Worm (Caenorhabditis elegans) whole organism, late embryonic: Measurements from ENCODE around the gene E02H4.5.

Experiments
- C08G9.2 ChIP-seq: sonication (generic microtip); optimal IDR thresholded peaks from 2 replicates; lab custom pipeline; 2016; ENCODE audit warnings: mild to moderate bottlenecking, missing genetic modification characterization, moderate library complexity, missing compliant biosample characterization
- K02D7.2 ChIP-seq: sonication (generic microtip); optimal IDR thresholded peaks from 2 replicates; lab custom pipeline; 2017; ENCODE audit warnings: mild to moderate bottlenecking, missing genetic modification characterization, missing compliant biosample characterization
- K09A11.1 ChIP-seq: sonication (generic microtip); optimal IDR thresholded peaks from 2 replicates; lab custom pipeline; 2017; ENCODE audit warnings: antibody characterized with exemption, mild to moderate bottlenecking, missing genetic modification characterization, missing compliant biosample characterization; ENCODE audit not compliant: insufficient read depth
- T23F11.4 ChIP-seq: fragments of 200-800 bp; sonication (Bioruptor generic); optimal IDR thresholded peaks from 2 replicates; lab custom pipeline; 2018; ENCODE audit warnings: mild to moderate bottlenecking, missing genetic modification characterization, missing compliant biosample characterization
- ahr-1 ChIP-seq: sonication (generic microtip); optimal IDR thresholded peaks from 2 replicates; lab custom pipeline; 2016; ENCODE audit warnings: missing genetic modification characterization, missing compliant biosample characterization
- ceh-14 ChIP-seq: sonication (generic microtip); optimal IDR thresholded peaks from 2 replicates; lab custom pipeline; 2016; ENCODE audit warnings: missing genotype, missing genetic modification characterization, missing compliant biosample characterization
- ceh-2 ChIP-seq: sonication (generic microtip); optimal IDR thresholded peaks from 2 replicates; lab custom pipeline; 2016; ENCODE audit warnings: missing genotype, missing genetic modification characterization, missing compliant biosample characterization
- ceh-24 ChIP-seq: sonication (generic microtip); optimal IDR thresholded peaks from 2 replicates; lab custom pipeline; 2016; ENCODE audit warnings: mild to moderate bottlenecking, missing genetic modification characterization, missing compliant biosample characterization
- ceh-34 ChIP-seq: sonication (generic microtip); optimal IDR thresholded peaks from 2 replicates; lab custom pipeline; 2016; ENCODE audit warnings: mild to moderate bottlenecking, missing genetic modification characterization, missing compliant biosample characterization
- ceh-45 ChIP-seq: fragments of 200-800 bp; sonication (Bioruptor generic); IDR thresholded peaks from 2 replicates; pipeline ENCODE4 v1.3.6; 2022; ENCODE audit warnings: missing genetic modification reagents, missing genetic modification characterization, missing compliant biosample characterization
- ceh-48 ChIP-seq: sonication (generic microtip); optimal IDR thresholded peaks from 2 replicates; lab custom pipeline; 2016; ENCODE audit warnings: missing genetic modification characterization, inconsistent platforms, missing compliant biosample characterization
- ceh-6 ChIP-seq: fragments of 200-800 bp; sonication (Bioruptor generic); optimal IDR thresholded peaks from 2 replicates; lab custom pipeline; 2018; ENCODE audit warnings: mild to moderate bottlenecking, missing genetic modification characterization, missing compliant biosample characterization
- ceh-9 ChIP-seq: sonication (generic microtip); optimal IDR thresholded peaks from 2 replicates; lab custom pipeline; 2016; ENCODE audit warnings: mild to moderate bottlenecking, missing genetic modification characterization, inconsistent platforms, missing compliant biosample characterization
- dve-1 ChIP-seq: sonication (generic microtip); optimal IDR thresholded peaks from 2 replicates; lab custom pipeline; 2017; ENCODE audit warnings: antibody characterized with exemption, mild to moderate bottlenecking, missing genetic modification characterization, missing compliant biosample characterization
- elt-4 ChIP-seq: sonication (generic microtip); optimal IDR thresholded peaks from 2 replicates; lab custom pipeline; 2016; ENCODE audit warnings: missing genetic modification characterization, missing compliant biosample characterization
- ets-4 ChIP-seq: sonication (generic microtip); optimal IDR thresholded peaks from 2 replicates; lab custom pipeline; 2016; ENCODE audit warnings: missing genetic modification characterization, missing compliant biosample characterization
- fkh-6 ChIP-seq: sonication (generic microtip); optimal IDR thresholded peaks from 2 replicates; lab custom pipeline; 2016; ENCODE audit warnings: missing genetic modification characterization, missing compliant biosample characterization
- gmeb-2 ChIP-seq: sonication (generic microtip); optimal IDR thresholded peaks from 2 replicates; lab custom pipeline; 2016; ENCODE audit warnings: missing genetic modification characterization, inconsistent platforms, missing compliant biosample characterization
- hlh-13 ChIP-seq: fragments of 200-800 bp; sonication (Bioruptor generic); optimal IDR thresholded peaks from 2 replicates; lab custom pipeline; 2018; ENCODE audit warnings: mild to moderate bottlenecking, missing genetic modification characterization, missing compliant biosample characterization
- hlh-30 ChIP-seq: sonication (generic microtip); optimal IDR thresholded peaks from 2 replicates; lab custom pipeline; 2017; ENCODE audit warnings: antibody characterized with exemption, missing genetic modification characterization, missing compliant biosample characterization; ENCODE audit not compliant: insufficient read depth
- lim-6 ChIP-seq: sonication (generic microtip); optimal IDR thresholded peaks from 2 replicates; lab custom pipeline; 2016; ENCODE audit warnings: missing genetic modification characterization, missing compliant biosample characterization
- lin-11 ChIP-seq: fragments of 200-800 bp; sonication (Bioruptor generic); optimal IDR thresholded peaks from 2 replicates; lab custom pipeline; 2018; ENCODE audit warnings: mild to moderate bottlenecking, missing genetic modification characterization, missing compliant biosample characterization
- madf-2 ChIP-seq: sonication (generic microtip); optimal IDR thresholded peaks from 2 replicates; lab custom pipeline; 2017; ENCODE audit warnings: missing genetic modification characterization, missing compliant biosample characterization
- nfya-1 ChIP-seq: sonication (generic microtip); optimal IDR thresholded peaks from 2 replicates; lab custom pipeline; 2017; ENCODE audit warnings: missing genetic modification characterization, mild to moderate bottlenecking, missing compliant biosample characterization, antibody characterized with exemption, moderate library complexity
- nhr-11 ChIP-seq: fragments of 150-350 bp; optimal IDR thresholded peaks from 2 replicates; lab custom pipeline; 2014; ENCODE audit warnings: missing biosample characterization, missing genetic modification characterization
- nhr-232 ChIP-seq: sonication (generic microtip); optimal IDR thresholded peaks from 2 replicates; lab custom pipeline; 2016; ENCODE audit warnings: missing genetic modification characterization, missing compliant biosample characterization
- odd-2 ChIP-seq: sonication (generic microtip); optimal IDR thresholded peaks from 2 replicates; lab custom pipeline; 2017; ENCODE audit warnings: antibody characterized with exemption, mild to moderate bottlenecking, missing genetic modification characterization, missing compliant biosample characterization
- pag-3 ChIP-seq: sonication (generic microtip); optimal IDR thresholded peaks from 2 replicates; lab custom pipeline; 2016; ENCODE audit warnings: missing compliant biosample characterization, missing genetic modification characterization, borderline replicate concordance
- pat-9 ChIP-seq: fragments of 200-800 bp; sonication (Bioruptor generic); optimal IDR thresholded peaks from 2 replicates; lab custom pipeline; 2018; ENCODE audit warnings: mild to moderate bottlenecking, missing genetic modification characterization, moderate library complexity, missing compliant biosample characterization
- pqm-1 ChIP-seq: sonication (generic microtip); optimal IDR thresholded peaks from 2 replicates; lab custom pipeline; 2016; ENCODE audit warnings: missing genetic modification characterization, missing compliant biosample characterization
- rnt-1 ChIP-seq: sonication (generic microtip); optimal IDR thresholded peaks from 2 replicates; lab custom pipeline; 2016; ENCODE audit warnings: missing genetic modification characterization, missing compliant biosample characterization
- sox-2 ChIP-seq: fragments of 200-800 bp; sonication (Bioruptor generic); IDR thresholded peaks from 2 replicates; pipeline ENCODE4 v1.3.6; 2022; ENCODE audit warnings: missing genetic modification reagents, missing genetic modification characterization, missing compliant biosample characterization
- sox-4 ChIP-seq: sonication (generic microtip); optimal IDR thresholded peaks from 2 replicates; lab custom pipeline; 2017; ENCODE audit warnings: mild to moderate bottlenecking, missing genetic modification characterization, inconsistent platforms, missing compliant biosample characterization
- unc-55 ChIP-seq: sonication (generic microtip); optimal IDR thresholded peaks from 2 replicates; lab custom pipeline; 2017; ENCODE audit warnings: missing biosample characterization, missing genetic modification reagents, missing genetic modification characterization
- unc-86 ChIP-seq: sonication (generic microtip); optimal IDR thresholded peaks from 2 replicates; lab custom pipeline; 2016; ENCODE audit warnings: missing genetic modification characterization, missing compliant biosample characterization
- zip-5 ChIP-seq: sonication (generic microtip); optimal IDR thresholded peaks from 2 replicates; lab custom pipeline; 2016; ENCODE audit warnings: missing genetic modification characterization, missing compliant biosample characterization

E02H4.5 gene

ce11 chrX:14281526-14281925 lies 26.6 kb upstream of the E02H4.5 start, which contains the start of gene E02H4.2:
TSS of gene E02H4.2 (minus strand) at chrX:14281626.
- TF ChIP-seq pag-3 (tag; lab: Kevin White, UChicago) (no peak), ceh-45 (no peak), lim-6 (tag; lab: Kevin White, UChicago) (no peak), hlh-30 (tag; lab: Kevin White, UChicago) (no peak), lin-11 (tag; lab: Kevin White, UChicago) (no peak), ceh-24 (tag; lab: Kevin White, UChicago) (no peak), nhr-232 (tag; lab: Kevin White, UChicago) (no peak), hlh-13 (no peak), K02D7.2 (tag; lab: Kevin White, UChicago) (no peak), nfya-1 (tag; lab: Kevin White, UChicago) (no peak), odd-2 (tag; lab: Kevin White, UChicago) (no peak)

- TF ChIP-seq dve-1 (tag; lab: Kevin White, UChicago) = no peak
- no peak for TF ChIP-seq elt-4
- TF ChIP-seq sox-2 (GFP tag; lab: Robert Waterston, UW) = no peak
- no peak for TF ChIP-seq ceh-9 (tag; lab: Kevin White, UChicago)
- TF ChIP-seq unc-55 = no peak
- no peak for TF ChIP-seq zip-5
- TF ChIP-seq pqm-1 (tag; lab: Kevin White, UChicago) = no peak
- no peak for TF ChIP-seq nhr-11 (tag; lab: Kevin White, UChicago)
- no peak for TF ChIP-seq ceh-48 (tag; lab: Kevin White, UChicago)
- TF ChIP-seq T23F11.4 = no peak
- TF ChIP-seq rnt-1 (tag; lab: Kevin White, UChicago) = no peak
- TF ChIP-seq ceh-6 (GFP tag; lab: Kevin White, UChicago) = no peak
These were observed 12.8 kb upstream of the E02H4.5 start, which contains the start of gene del-1 for ce11 chrX:14267781-14268180. TSS of gene del-1 (plus strand) at chrX:14268081.

ce11 chrX:14267170-14267569 lies 12.2 kb upstream of the E02H4.5 start:
- TF ChIP-seq K02D7.2 (tag; lab: Kevin White, UChicago) (no peak), lim-6 (tag; lab: Kevin White, UChicago) (no peak), ceh-2 (tag; lab: Kevin White, UChicago) (no peak), ceh-34 (tag; lab: Kevin White, UChicago) (no peak), ceh-45 (no peak), ceh-14 (tag; lab: Kevin White, UChicago) (no peak)

DNA sequence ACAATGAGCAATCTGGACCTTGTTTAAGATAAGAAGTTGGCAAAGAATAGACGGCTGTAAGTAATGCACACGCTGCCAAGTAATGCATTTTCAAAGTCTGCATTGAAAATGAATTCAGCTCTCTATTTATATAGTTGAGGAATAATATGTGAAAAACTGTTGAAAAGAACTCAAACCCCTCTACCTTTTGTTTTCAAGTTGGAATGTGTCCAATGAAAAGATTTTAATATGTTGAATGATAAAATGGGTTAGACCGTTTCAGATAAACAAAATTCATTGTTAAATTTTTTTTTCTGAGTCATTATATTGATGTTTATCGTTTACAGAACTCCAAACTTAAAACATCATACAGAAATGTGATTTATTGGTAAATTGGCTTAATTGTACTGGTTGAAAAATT lies 8.5 kb upstream of the E02H4.5 start, which contains the start of gene E02H4.8:
TSS of gene E02H4.8 (minus strand) at position 101 of the 400 bp plus-strand sequence.
- no peak for TF ChIP-seq ceh-34 (tag; lab: Kevin White, UChicago)
- no peak for TF ChIP-seq pag-3 (tag; lab: Kevin White, UChicago)
- no peak for TF ChIP-seq unc-86 (tag; lab: Kevin White, UChicago)
- no peak for TF ChIP-seq K09A11.1
- TF ChIP-seq hlh-30 (tag; lab: Kevin White, UChicago) = no peak
- TF ChIP-seq ceh-14 (tag; lab: Kevin White, UChicago) = no peak
- TF ChIP-seq, all 69 proteins: peak for 0

- TF ChIP-seq fkh-6 = no peak
- TF ChIP-seq zip-5 = no peak
- TF ChIP-seq elt-4 = no peak
- no peak for TF ChIP-seq nhr-232 (tag; lab: Kevin White, UChicago)
- no peak for TF ChIP-seq C08G9.2 (tag; lab: Kevin White, UChicago)
- no peak for TF ChIP-seq madf-2 (tag; lab: Kevin White, UChicago)
- TF ChIP-seq nfya-1 (tag; lab: Kevin White, UChicago) = no peak
- TF ChIP-seq unc-55 = no peak
- TF ChIP-seq sox-2 (GFP tag; lab: Robert Waterston, UW) = no peak
- no peak for TF ChIP-seq gmeb-2
- no peak for TF ChIP-seq pat-9 (tag; lab: Kevin White, UChicago)
- no peak for TF ChIP-seq ets-4 (tag; lab: Kevin White, UChicago)
- no peak for TF ChIP-seq ceh-45
- TF ChIP-seq ahr-1 (tag; lab: Kevin White, UChicago) = no peak
- TF ChIP-seq sox-4 (tag; lab: Kevin White, UChicago) = no peak
These were observed 2.7 kb upstream of the E02H4.5 start, which contains the start of gene E02H4.4 for ce11 chrX:14257661-14258060. TSS of gene E02H4.4 (plus strand) at chrX:14257961.
